Worm (Caenorhabditis elegans): ENCODE results near the gene F43C1.7.

The F43C1.7 gene

ce11 chrIII:4232811-4233269 lies 9.5 kb downstream of the F43C1.7 start, which contains the start of gene nhr-20:
Gene nhr-20, minus strand, starts transcription at chrIII:4233219.
- TF ChIP-seq fkh-8 (tag; optimal IDR thresholded peaks at IDR 0.05) (no peak), efl-1 (optimal IDR thresholded peaks at IDR 0.05) (no peak), efl-1 (GFP tag; optimal IDR thresholded peaks at IDR 0.05 in 1 of 2) (peak in 1 of 2 experiments; percentile 55)

- TF ChIP-seq efl-1 (optimal IDR thresholded peaks at IDR 0.05) (no peak), efl-1 (GFP tag; optimal IDR thresholded peaks at IDR 0.05 in 1 of 2) (peak in 1 of 2 experiments; percentile 48), nhr-77 (tag; optimal IDR thresholded peaks at IDR 0.05) (no peak), mdl-1 (tag; optimal IDR thresholded peaks at IDR 0.05) (no peak), blmp-1 (tag; optimal IDR thresholded peaks at IDR 0.05) (no peak), tlp-1 (tag; optimal IDR thresholded peaks at IDR 0.05) (no peak), egl-13 (tag; optimal IDR thresholded peaks at IDR 0.05) (no peak), rnt-1 (tag; optimal IDR thresholded peaks at IDR 0.05) (no peak), lir-3 (tag; optimal IDR thresholded peaks at IDR 0.05; ENCODE audit: poor library complexity) (no peak), fkh-4 (tag; optimal IDR thresholded peaks at IDR 0.05; ENCODE audit: borderline replicate concordance) (no peak)
Measured at ce11 chrIII:4231372-4231771, 11.0 kb downstream of the F43C1.7 start.

ce11 chrIII:4230092-4230491 lies 12.3 kb downstream of the F43C1.7 start:
- TF ChIP-seq snu-23 (GFP tag; optimal IDR thresholded peaks at IDR 0.05) (no peak), nhr-28 (tag; optimal IDR thresholded peaks at IDR 0.05) (no peak), lsy-2 (tag; optimal IDR thresholded peaks at IDR 0.05) (peak in 1 of 2 experiments; percentile 3)

- TF ChIP-seq unc-130 (tag; optimal IDR thresholded peaks at IDR 0.05), result no peak
- TF ChIP-seq efl-1 (optimal IDR thresholded peaks at IDR 0.05), result no peak
- TF ChIP-seq efl-1 (GFP tag; optimal IDR thresholded peaks at IDR 0.05 in 1 of 2), result peak in 1 of 2 experiments; percentile 20
Measured at ce11 chrIII:4228841-4229240, 13.5 kb downstream of the F43C1.7 start, which contains the start of gene F43C1.5. Gene F43C1.5, plus strand, starts transcription at chrIII:4229141.

- no peak for TF ChIP-seq egl-13 (tag; optimal IDR thresholded peaks at IDR 0.05)
- TF ChIP-seq isw-1 (GFP tag; IDR thresholded peaks at IDR 0.05), result no peak
- TF ChIP-seq hlh-17 (GFP tag; optimal IDR thresholded peaks at IDR 0.05; ENCODE audit: borderline replicate concordance), result no peak
- no peak for TF ChIP-seq fos-1 (tag; optimal IDR thresholded peaks at IDR 0.05)
- TF ChIP-seq ztf-11 (tag; optimal IDR thresholded peaks at IDR 0.05), result no peak
- no peak for TF ChIP-seq unc-30 (tag; optimal IDR thresholded peaks at IDR 0.05)
- no peak for TF ChIP-seq nhr-20 (tag; optimal IDR thresholded peaks at IDR 0.05)
- TF ChIP-seq dsc-1 (tag; optimal IDR thresholded peaks at IDR 0.05), result no peak
Measured at ce11 chrIII:4228008-4228407, 14.4 kb downstream of the F43C1.7 start, which contains the start of gene mpk-1. Gene mpk-1, minus strand, starts transcription at chrIII:4228108.

- TF ChIP-seq lin-14 (GFP tag; optimal IDR thresholded peaks at IDR 0.05) (no peak), nhr-28 (tag; optimal IDR thresholded peaks at IDR 0.05) (no peak), pag-3 (tag; optimal IDR thresholded peaks at IDR 0.05; ENCODE audit: borderline replicate concordance, insufficient read depth) (no peak), sptf-1 (tag; optimal IDR thresholded peaks at IDR 0.05) (no peak), unc-130 (tag; optimal IDR thresholded peaks at IDR 0.05) (no peak), efl-3 (GFP tag; optimal IDR thresholded peaks at IDR 0.05) (no peak), unc-30 (tag; optimal IDR thresholded peaks at IDR 0.05) (no peak), alr-1 (tag; optimal IDR thresholded peaks at IDR 0.05; ENCODE audit: borderline replicate concordance) (no peak), ces-1 (GFP tag; optimal IDR thresholded peaks at IDR 0.05) (no peak), zip-4 (GFP tag; optimal IDR thresholded peaks at IDR 0.05) (no peak), mef-2 (tag; optimal IDR thresholded peaks at IDR 0.05) (no peak), xbp-1 (tag; optimal IDR thresholded peaks at IDR 0.05) (no peak), snu-23 (GFP tag; optimal IDR thresholded peaks at IDR 0.05) (no peak), lin-13 (GFP tag; optimal IDR thresholded peaks at IDR 0.05) (no peak), ceh-90 (tag; optimal IDR thresholded peaks at IDR 0.05) (no peak), nhr-84 (tag; optimal IDR thresholded peaks at IDR 0.05) (no peak), nhr-76 (tag; optimal IDR thresholded peaks at IDR 0.05) (no peak), nhr-77 (tag; optimal IDR thresholded peaks at IDR 0.05) (no peak), egl-13 (tag; optimal IDR thresholded peaks at IDR 0.05) (no peak), nhr-20 (tag; optimal IDR thresholded peaks at IDR 0.05) (no peak)
Measured at ce11 chrIII:4227363-4227762, 15.0 kb downstream of the F43C1.7 start.
